Worm (Caenorhabditis elegans): Measurements from ENCODE around the gene ssl-1.

DNA sequence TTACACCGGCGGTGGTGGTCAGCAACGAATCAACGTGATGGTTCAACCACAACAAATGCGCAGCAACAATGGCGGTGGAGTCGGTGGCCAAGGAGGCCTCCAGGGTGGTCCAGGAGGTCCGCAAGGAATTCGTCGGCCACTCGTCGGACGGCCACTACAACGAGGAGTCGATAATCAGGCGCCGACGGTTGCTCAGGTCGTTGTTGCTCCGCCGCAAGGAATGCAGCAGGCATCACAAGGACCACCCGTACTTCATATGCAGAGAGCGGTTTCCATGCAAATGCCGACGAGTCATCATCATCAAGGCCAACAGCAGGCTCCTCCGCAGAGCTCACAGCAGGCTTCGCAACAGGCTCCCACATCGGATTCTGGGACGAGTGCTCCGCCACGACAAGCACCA is 29.1 kb downstream of the ssl-1 start:
- TF ChIP-seq ceh-39 (tag; optimal IDR thresholded peaks at IDR 0.05) (no peak), mep-1 (tag; optimal IDR thresholded peaks at IDR 0.05) (no peak), sptf-1 (tag; optimal IDR thresholded peaks at IDR 0.05) (no peak), hlh-1 (tag; optimal IDR thresholded peaks at IDR 0.05) (no peak), lsy-2 (tag; optimal IDR thresholded peaks at IDR 0.05) (no peak), elt-3 (tag; optimal IDR thresholded peaks at IDR 0.05) (no peak), snpc-4 (tag; optimal IDR thresholded peaks at IDR 0.05) (no peak), nhr-237 (tag; optimal IDR thresholded peaks at IDR 0.05) (no peak), nhr-12 (tag; optimal IDR thresholded peaks at IDR 0.05) (no peak), unc-62 (GFP tag; optimal IDR thresholded peaks at IDR 0.05) (no peak), ceh-83 (GFP tag; optimal IDR thresholded peaks at IDR 0.05) (no peak), lin-32 (GFP tag; optimal IDR thresholded peaks at IDR 0.05) (no peak)
